Fruit fly (Drosophila melanogaster): ENCODE results near the gene Hsp23.

Gene Hsp23

DNA sequence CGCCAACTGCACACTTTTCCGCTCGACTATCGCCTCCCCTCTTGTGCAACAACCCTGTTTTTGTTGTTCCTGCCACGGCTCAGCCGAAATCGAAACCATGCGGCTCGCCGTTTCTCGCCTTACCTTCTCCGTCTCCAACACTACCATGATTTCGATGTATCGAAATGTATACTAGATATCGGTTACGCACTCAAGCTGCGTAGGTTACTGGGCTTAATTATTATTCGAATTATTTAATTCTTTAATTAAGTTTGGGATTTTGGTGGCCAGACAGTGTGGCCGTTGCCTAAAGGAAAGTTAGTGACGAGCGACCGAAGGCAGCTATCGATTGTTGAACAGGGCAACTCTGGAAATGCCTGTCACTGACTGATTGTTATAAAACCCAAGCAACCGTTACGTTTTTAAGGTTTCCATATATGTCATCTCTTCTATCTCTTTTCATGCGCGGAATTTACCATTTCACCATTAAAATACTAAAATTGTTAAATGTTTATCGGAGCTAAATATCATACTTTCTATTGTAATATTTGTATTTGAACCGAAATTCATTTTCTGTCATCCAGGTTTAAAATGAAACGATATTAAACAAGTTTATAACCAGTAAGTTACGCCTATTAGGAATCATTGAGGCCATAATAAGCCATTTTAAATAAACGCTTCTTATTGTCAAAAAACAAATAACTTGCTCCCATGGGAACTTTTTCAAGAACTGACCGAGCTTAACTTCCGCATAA, 20.6 kb downstream of the Hsp23 start, which contains the start of gene eIF4E1 (continued):
- peak; percentile 30 for TF ChIP-seq CG8290 (GFP tag; optimal IDR thresholded peaks at IDR 0.05)
- TF ChIP-seq CG8290 (tag; optimal IDR thresholded peaks at IDR 0.05): peak in 1 of 2 experiments; percentile 55
- TF ChIP-seq CG12942 (GFP tag; optimal IDR thresholded peaks at IDR 0.05): no peak
- no peak for TF ChIP-seq CG12104 (GFP tag; optimal IDR thresholded peaks at IDR 0.05)
- TF ChIP-seq CG13296 (GFP tag; optimal IDR thresholded peaks at IDR 0.05): no peak
- TF ChIP-seq CG4328 (GFP tag; optimal IDR thresholded peaks at IDR 0.05): no peak
- TF ChIP-seq CG13287 (GFP tag; IDR thresholded peaks at IDR 0.05; ENCODE audit: partially characterized antibody): peak; percentile 80
- TF ChIP-seq CG9215 (GFP tag; IDR thresholded peaks at IDR 0.05): no peak
- TF ChIP-seq Fer1 (GFP tag; optimal IDR thresholded peaks at IDR 0.05): no peak
- no peak for TF ChIP-seq HHEX (GFP tag; optimal IDR thresholded peaks at IDR 0.05)
- peak; percentile 40 for TF ChIP-seq CG13624 (GFP tag; optimal IDR thresholded peaks at IDR 0.05)
- no peak for TF ChIP-seq Spps (tag; optimal IDR thresholded peaks at IDR 0.05)
- TF ChIP-seq ac (GFP tag; optimal IDR thresholded peaks at IDR 0.05): no peak
- TF ChIP-seq pzg (GFP tag; optimal IDR thresholded peaks at IDR 0.05): peak; percentile 94
- no peak for TF ChIP-seq gce (GFP tag; IDR thresholded peaks at IDR 0.05)
- peak; percentile 85 for TF ChIP-seq bbx (GFP tag; IDR thresholded peaks at IDR 0.05; ENCODE audit: partially characterized antibody)
- TF ChIP-seq Hmr (GFP tag; optimal IDR thresholded peaks at IDR 0.05): peak; percentile 47
- no peak for TF ChIP-seq croc (GFP tag; conservative IDR thresholded peaks at IDR 0.05)
- TF ChIP-seq tio (GFP tag; optimal IDR thresholded peaks at IDR 0.05): no peak
- no peak for TF ChIP-seq repo (GFP tag; optimal IDR thresholded peaks at IDR 0.05)
- peak; percentile 31; the same call in 1 of the 2 replicates for TF ChIP-seq CG9932 (GFP tag; IDR thresholded peaks at IDR 0.05)
- TF ChIP-seq twi (tag; optimal IDR thresholded peaks at IDR 0.05): no peak
- no peak for TF ChIP-seq al (GFP tag; IDR thresholded peaks at IDR 0.05)
- no peak for TF ChIP-seq tin (GFP tag; optimal IDR thresholded peaks at IDR 0.05)
- TF ChIP-seq Gsc (GFP tag; IDR thresholded peaks at IDR 0.05): no peak
- TF ChIP-seq CG15073 (GFP tag; optimal IDR thresholded peaks at IDR 0.05): no peak
- no peak for TF ChIP-seq CG9609 (GFP tag; optimal IDR thresholded peaks at IDR 0.05)
- TF ChIP-seq H15 (GFP tag; IDR thresholded peaks at IDR 0.05): no peak
- TF ChIP-seq CG10431 (GFP tag; optimal IDR thresholded peaks at IDR 0.05): no peak
- TF ChIP-seq CG11247 (GFP tag; IDR thresholded peaks at IDR 0.05): peak; percentile 43
- TF ChIP-seq hkb (optimal IDR thresholded peaks at IDR 0.05): no peak
- TF ChIP-seq hkb (GFP tag; IDR thresholded peaks at IDR 0.05): no peak
- TF ChIP-seq CG31365 (tag; optimal IDR thresholded peaks at IDR 0.05): no peak
- TF ChIP-seq HLH54F (GFP tag; optimal IDR thresholded peaks at IDR 0.05): peak; percentile 29
- TF ChIP-seq da (GFP tag; optimal IDR thresholded peaks at IDR 0.05): no peak
- TF ChIP-seq HmgD (GFP tag; optimal IDR thresholded peaks at IDR 0.05): peak; percentile 55
- TF ChIP-seq Mad (GFP tag; optimal IDR thresholded peaks at IDR 0.05): no peak
- no peak for TF ChIP-seq CG5180 (GFP tag; optimal IDR thresholded peaks at IDR 0.05)
- peak; percentile 13 for TF ChIP-seq Hsf (GFP tag; optimal IDR thresholded peaks at IDR 0.05)
- no peak for TF ChIP-seq H2.0 (GFP tag; IDR thresholded peaks at IDR 0.05)
- TF ChIP-seq Ssrp (tag; optimal IDR thresholded peaks at IDR 0.05): no peak
- no peak for TF ChIP-seq sim (GFP tag; IDR thresholded peaks at IDR 0.05)
- TF ChIP-seq CG8388 (GFP tag; optimal IDR thresholded peaks at IDR 0.05): no peak
- TF ChIP-seq phol (tag; optimal IDR thresholded peaks at IDR 0.05): peak; percentile 62
- TF ChIP-seq CG1792 (GFP tag; optimal IDR thresholded peaks at IDR 0.05): peak; percentile 28
- peak; percentile 2 for TF ChIP-seq maf-S (GFP tag; optimal IDR thresholded peaks at IDR 0.05)
- peak; percentile 53 for TF ChIP-seq CG2712 (tag; optimal IDR thresholded peaks at IDR 0.05)
- TF ChIP-seq tx (GFP tag; optimal IDR thresholded peaks at IDR 0.05): no peak
- peak; percentile 87 for TF ChIP-seq CG3281 (GFP tag; optimal IDR thresholded peaks at IDR 0.05)
- TF ChIP-seq ATbp (GFP tag; optimal IDR thresholded peaks at IDR 0.05): no peak
- no peak for TF ChIP-seq dan (GFP tag; IDR thresholded peaks at IDR 0.05)

Measured in whole organism, embryonic.